Worm (Caenorhabditis elegans) whole organism, L3 larva: ENCODE data around the gene T16H12.2.
A peak's percentile ranks its signal among the peaks of the same experiment; 100 is the strongest.

Experiments used
- ama-1 ChIP-seq: fragments of 150-350 bp; optimal IDR thresholded peaks from 2 replicates; lab custom pipeline; 2018
- fos-1 ChIP-seq: fragments of 150-350 bp; optimal IDR thresholded peaks from 2 replicates; lab custom pipeline; 2014; ENCODE audit warnings: missing biosample characterization, missing genetic modification characterization
- hmg-11 ChIP-seq: sonication (generic microtip); optimal IDR thresholded peaks from 2 replicates; lab custom pipeline; 2016; ENCODE audit warnings: missing genetic modification characterization, missing compliant biosample characterization
- pha-4 ChIP-seq: fragments of 150-350 bp; optimal IDR thresholded peaks from 2 replicates; lab custom pipeline; 2014; ENCODE audit warnings: missing biosample characterization, missing genetic modification reagents, missing genetic modification characterization

- TF ChIP-seq fos-1 (no peak), hmg-11 (tag; lab: Kevin White, UChicago) (no peak), ama-1 (lab: Kevin White, UChicago) (no peak), pha-4 (tag; lab: Kevin White, UChicago) (peak; percentile 79)
These were observed 46.7 kb downstream of the T16H12.2 start for ce11 chrIII:10132495-10133450.
